Worm (Caenorhabditis elegans): ENCODE measurements around the gene C06E4.5.

DNA sequence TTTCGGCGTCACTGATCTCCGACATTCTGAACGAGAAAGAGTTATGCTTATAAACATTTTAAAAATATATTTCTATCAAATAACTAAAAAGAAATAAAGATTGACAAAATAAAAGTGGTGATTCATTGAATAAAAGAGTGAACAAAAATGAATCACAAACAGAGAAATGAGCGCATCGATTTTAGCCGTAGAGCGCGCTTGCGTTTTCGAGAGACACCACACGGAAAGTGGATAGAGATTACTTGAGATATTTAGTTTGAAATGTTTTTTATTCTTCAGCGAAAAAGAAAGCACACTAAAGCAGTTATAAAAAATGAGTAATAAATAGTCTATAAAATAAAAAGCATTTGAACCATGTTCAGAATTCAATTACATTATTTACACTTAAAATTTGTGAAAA, 24.6 kb upstream of the C06E4.5 start, which contains the start of gene cap-1:
- TF ChIP-seq nhr-237 (tag; optimal IDR thresholded peaks at IDR 0.05) (no peak), nhr-129 (tag; optimal IDR thresholded peaks at IDR 0.05) (peak; percentile 75), egl-27 (tag; optimal IDR thresholded peaks at IDR 0.05) (no peak), lin-39 (tag; optimal IDR thresholded peaks at IDR 0.05) (no peak), nhr-12 (tag; optimal IDR thresholded peaks at IDR 0.05) (no peak), crh-2 (tag; optimal IDR thresholded peaks at IDR 0.05) (peak; percentile 69), ceh-82 (tag; optimal IDR thresholded peaks at IDR 0.05) (no peak), unc-55 (GFP tag; optimal IDR thresholded peaks at IDR 0.05) (peak; percentile 88), blmp-1 (tag; optimal IDR thresholded peaks at IDR 0.05; ENCODE audit: insufficient read depth) (no peak), F13H6.1 (tag; optimal IDR thresholded peaks at IDR 0.05) (peak; percentile 24)
